Fruit fly (Drosophila melanogaster) Kc167 (cell line): ENCODE data around the gene CG7135.

Experiments used
- Myc ChIP-seq: fragments of >200 bp; optimal IDR thresholded peaks from 2 replicates; lab custom pipeline; 2017; ENCODE audit warnings: missing external identifiers
- Sin3A ChIP-seq: fragments of >200 bp; optimal IDR thresholded peaks from 2 replicates; lab custom pipeline; 2018; ENCODE audit warnings: missing external identifiers
- h ChIP-seq: fragments of >200 bp; optimal IDR thresholded peaks from 3 replicates; lab custom pipeline; 2018; ENCODE audit warnings: missing external identifiers
- insv ChIP-seq: fragments of >200 bp; optimal IDR thresholded peaks from 3 replicates; lab custom pipeline; 2018; ENCODE audit warnings: missing external identifiers
- psq ChIP-seq: fragments of >200 bp; optimal IDR thresholded peaks from 2 replicates; lab custom pipeline; 2017; ENCODE audit warnings: missing external identifiers
- ttk ChIP-seq: sonication (Bioruptor generic); optimal IDR thresholded peaks from 2 replicates; lab custom pipeline; 2017; ENCODE audit warnings: missing external identifiers

The CG7135 gene

DNA sequence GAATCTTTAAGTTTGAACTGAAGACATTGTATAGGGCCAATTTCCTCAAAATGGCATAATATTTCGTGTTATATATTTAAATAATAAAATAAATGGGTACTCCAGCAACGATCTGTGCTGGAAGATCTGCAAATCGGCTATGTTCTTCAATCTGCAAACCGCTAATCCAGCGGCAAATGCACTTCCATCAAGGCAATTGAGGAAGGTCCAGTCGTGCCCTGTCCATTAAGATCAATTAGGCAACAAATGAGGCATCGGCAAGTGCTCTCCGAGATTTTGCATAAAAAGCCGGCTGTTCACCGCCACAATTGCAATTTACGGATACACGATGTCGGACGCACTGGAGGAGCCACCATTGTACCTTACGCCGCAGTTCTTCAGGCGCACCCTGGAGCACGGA, at the start of gene CG7135:
Gene CG7135, plus strand, starts transcription at position 301 of the 400 bp plus-strand sequence.
- TF ChIP-seq psq (lab: Kevin White, UChicago), result no peak
- TF ChIP-seq ttk (lab: Kevin White, UChicago), result no peak
- TF ChIP-seq insv (lab: Kevin White, UChicago), result no peak
- no peak for TF ChIP-seq h (lab: Kevin White, UChicago)
- TF ChIP-seq Myc, result no peak
- no peak for TF ChIP-seq Sin3A

DNA sequence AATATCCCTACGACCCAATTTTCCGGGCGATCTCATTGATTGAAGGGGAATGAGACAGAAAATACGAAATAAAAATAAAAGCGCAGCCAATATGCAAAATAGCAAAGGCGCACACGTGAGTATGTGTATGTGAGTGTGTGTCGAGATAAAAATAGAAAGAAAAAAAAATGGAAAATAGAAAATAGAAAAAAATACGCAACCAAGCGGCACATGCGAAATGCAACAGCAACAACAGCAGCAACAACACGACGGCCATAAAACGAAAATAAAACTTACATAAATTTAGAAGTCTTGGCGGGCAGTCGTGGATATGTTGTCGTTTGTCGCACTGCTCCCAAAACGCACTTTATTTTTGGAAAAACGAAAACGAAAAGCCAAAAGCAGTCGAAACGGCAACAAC, 46.3 kb upstream of the CG7135 start:
- TF ChIP-seq ttk (lab: Kevin White, UChicago) (no peak), insv (lab: Kevin White, UChicago) (no peak), Sin3A (no peak), psq (lab: Kevin White, UChicago) (no peak), Myc (no peak), h (lab: Kevin White, UChicago) (no peak)

DNA sequence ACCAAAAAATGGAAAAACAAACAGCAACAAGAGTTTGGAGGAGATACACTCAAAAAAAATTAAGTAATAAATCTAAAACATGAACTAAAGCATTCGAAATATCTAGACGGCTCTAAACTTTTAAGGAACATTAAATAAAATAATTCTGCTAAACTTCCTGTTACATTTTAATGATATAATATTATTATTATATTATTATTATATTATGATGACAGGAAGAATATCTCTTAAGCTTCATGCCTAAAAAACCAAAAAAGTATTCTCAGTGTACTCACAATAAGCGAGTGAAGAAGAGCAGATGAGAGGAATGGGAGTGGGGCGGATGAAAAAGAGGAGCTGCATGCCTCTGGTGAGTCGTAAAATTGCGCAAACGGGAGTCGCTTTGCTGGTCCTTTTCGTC, 45.3 kb upstream of the CG7135 start:
- no peak for TF ChIP-seq insv (lab: Kevin White, UChicago)
- TF ChIP-seq h (lab: Kevin White, UChicago), result no peak
- TF ChIP-seq Myc, result no peak
- TF ChIP-seq ttk (lab: Kevin White, UChicago), result no peak
- TF ChIP-seq psq (lab: Kevin White, UChicago), result no peak
- no peak for TF ChIP-seq Sin3A

DNA sequence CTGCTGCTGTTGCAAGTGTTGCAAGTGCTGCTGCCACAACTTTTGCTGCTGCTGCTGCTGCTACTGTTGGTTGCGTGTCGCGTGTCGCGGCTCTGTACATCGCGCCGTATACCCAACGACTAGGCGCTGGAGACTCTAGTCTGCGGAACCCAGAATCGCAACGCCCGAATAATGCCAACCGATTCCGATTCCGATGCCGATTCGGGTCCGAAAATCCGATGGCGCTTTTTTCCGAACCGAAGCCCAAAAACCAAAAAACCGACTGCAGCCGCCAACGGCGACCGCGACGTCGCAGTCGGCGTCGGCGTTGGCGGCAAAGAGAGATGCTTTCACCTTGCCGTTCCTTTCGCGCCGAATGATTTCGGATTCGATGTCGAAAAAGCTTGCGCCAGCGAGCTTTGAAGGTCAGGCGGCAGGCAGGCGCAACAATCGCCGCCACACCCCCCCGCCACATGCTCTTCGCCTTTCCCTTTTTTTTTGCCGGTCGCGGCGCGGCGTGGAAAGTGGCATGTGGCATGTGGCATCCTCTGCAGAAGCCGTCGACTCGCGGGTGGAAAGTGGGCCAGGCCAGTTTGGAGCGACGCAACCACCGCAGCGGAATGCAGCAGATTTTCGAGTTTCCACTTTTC, 40.2 kb upstream of the CG7135 start, which contains the start of gene Sh:
Gene Sh, minus strand, starts transcription at position 104 of the 629 bp plus-strand sequence.
- TF ChIP-seq insv (lab: Kevin White, UChicago) (no peak), h (lab: Kevin White, UChicago) (no peak), psq (lab: Kevin White, UChicago) (no peak), ttk (lab: Kevin White, UChicago) (no peak), Sin3A (no peak), Myc (no peak)

DNA sequence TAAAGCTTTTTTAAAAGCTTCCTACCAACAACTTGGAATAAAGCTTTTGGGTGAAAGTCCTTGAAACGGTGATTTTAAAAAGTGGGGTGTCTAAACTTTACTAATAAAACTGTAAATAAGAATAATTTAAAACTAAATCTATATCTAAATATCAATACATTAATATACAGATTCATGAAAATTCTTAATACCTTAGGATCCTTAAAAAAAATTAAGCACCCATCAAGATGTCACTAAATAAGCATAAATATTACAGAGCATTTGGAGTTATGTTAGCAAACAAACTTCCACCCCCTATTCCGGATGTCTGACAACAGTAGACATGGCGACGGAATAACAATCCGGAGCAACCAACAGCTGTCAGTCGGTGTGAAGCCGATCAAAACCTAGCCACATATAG, 39.3 kb upstream of the CG7135 start, which contains the start of gene Dhc16F:
Gene Dhc16F, plus strand, starts transcription at position 301 of the 400 bp plus-strand sequence.
- TF ChIP-seq ttk (lab: Kevin White, UChicago) (no peak), Myc (no peak), Sin3A (no peak), insv (lab: Kevin White, UChicago) (no peak), h (lab: Kevin White, UChicago) (no peak), psq (lab: Kevin White, UChicago) (no peak)

DNA sequence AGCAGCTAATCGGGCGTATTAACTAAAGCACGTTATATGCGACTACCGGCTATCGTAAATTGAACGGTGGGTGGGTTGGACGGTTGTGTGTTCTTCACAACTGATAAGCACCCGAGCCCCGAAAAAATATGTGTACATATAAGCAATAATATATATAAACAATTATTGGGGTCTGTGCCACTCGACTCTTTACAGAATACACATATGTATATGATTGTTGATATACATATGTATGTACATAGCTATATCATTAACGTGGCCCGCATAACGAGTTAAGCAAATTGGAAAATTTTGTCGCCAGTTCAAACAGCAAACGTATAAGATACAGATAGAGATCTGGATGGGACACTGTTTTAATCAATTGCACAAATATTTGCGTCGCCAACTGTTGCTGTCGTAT, 20.8 kb upstream of the CG7135 start:
- TF ChIP-seq Myc (no peak), ttk (lab: Kevin White, UChicago) (no peak), h (lab: Kevin White, UChicago) (no peak), insv (lab: Kevin White, UChicago) (no peak), Sin3A (no peak), psq (lab: Kevin White, UChicago) (no peak)

DNA sequence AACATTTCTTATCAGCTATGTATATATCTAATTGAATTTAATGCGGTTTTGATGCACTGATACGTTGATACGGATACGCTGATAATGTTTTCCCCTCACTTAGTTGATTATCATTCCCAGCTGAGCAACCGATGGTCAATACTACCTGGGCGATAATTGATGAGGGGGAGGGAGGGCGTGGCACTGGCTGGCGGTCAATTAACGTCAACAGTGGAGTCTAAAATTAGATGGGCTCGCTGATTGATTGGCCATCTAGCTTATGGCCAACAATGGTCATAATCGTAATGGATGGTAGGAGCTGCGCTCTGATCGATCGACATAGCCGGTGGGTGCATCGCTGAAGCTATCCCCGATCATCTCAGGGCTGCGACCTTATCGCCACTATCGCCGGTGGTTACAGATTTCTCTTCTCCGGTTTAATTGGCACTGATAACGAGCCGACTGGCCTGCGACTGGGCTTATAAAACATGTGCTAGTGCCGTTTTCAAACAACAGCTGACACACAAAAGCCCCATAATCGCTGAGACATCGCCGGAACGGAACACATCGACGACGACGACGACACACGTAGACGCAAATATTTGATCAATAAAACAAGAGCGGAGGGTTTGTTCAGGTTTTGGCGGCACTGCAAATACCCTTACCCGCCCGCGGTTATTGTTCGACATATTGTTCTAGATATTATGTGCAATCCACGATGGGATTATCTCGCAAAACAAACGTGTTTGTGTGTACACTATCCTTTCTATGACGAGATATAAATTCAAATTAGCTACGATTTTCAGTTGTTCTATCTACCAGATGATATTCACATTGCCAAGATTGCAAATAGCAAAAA, 19.7 kb upstream of the CG7135 start:
- TF ChIP-seq insv (lab: Kevin White, UChicago) (no peak), h (lab: Kevin White, UChicago) (no peak), ttk (lab: Kevin White, UChicago) (no peak), psq (lab: Kevin White, UChicago) (no peak), Myc (no peak)

DNA sequence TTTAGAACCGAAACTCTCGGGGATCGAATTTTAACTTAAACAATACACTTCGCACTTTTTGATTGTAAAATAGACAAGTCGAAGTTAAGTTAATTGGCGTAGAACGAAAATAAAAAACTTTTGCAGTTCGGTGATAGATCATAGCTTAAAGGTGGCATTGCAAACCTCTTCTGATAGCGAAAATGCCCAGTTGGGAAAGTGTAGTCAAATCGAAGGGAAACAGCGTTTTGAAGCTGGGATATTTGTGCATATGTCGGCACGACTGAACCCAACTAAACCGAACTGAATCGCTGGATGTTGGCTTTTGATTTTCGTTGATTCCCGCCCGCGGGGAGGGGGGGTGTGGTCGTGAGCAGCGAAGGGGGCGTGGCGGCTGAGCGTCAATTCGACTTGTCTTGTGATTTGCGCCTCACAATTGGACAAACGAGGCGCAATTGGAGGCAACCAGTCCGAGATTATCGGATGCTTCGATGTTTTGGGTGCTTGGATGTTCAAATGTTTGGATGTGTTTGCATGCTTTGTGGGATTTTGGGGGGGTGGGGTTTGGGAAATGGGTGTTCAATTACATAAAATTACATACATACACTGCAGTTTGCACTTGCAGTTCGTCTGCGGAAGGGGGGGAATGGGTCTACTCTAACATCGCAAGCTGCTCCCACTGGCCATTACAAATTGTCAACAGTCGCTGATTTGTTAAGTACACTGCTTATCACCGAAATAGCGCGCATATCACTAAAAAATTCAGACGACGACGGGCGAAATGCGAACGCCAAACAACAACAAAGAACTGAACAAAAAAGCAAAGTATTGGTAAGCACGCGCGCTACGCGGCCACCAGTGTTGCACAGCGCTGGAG, 18.6 kb upstream of the CG7135 start:
- no peak for TF ChIP-seq Sin3A
- TF ChIP-seq Myc, result no peak
- no peak for TF ChIP-seq ttk (lab: Kevin White, UChicago)
- TF ChIP-seq psq (lab: Kevin White, UChicago), result no peak
- no peak for TF ChIP-seq insv (lab: Kevin White, UChicago)
- TF ChIP-seq h (lab: Kevin White, UChicago), result no peak

DNA sequence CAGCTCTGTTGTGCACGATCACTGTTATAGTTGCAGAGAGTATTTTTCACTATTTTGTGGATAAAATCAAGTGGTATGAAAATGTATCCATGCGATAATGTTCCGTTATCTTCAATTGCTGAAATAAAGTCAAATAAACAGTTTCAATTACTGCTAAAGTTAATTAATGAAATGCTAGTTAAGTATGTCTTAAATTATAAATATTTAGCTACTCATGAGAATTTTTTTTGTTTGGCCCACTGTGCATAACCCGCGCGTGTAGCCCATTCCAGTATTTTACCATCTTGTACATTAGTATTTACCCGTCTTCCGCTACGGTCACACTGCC, 18.0 kb upstream of the CG7135 start, which contains the start of gene Ada3:
Gene Ada3, plus strand, starts transcription at position 292 of the 328 bp plus-strand sequence.
- TF ChIP-seq insv (lab: Kevin White, UChicago) (no peak), h (lab: Kevin White, UChicago) (no peak)

DNA sequence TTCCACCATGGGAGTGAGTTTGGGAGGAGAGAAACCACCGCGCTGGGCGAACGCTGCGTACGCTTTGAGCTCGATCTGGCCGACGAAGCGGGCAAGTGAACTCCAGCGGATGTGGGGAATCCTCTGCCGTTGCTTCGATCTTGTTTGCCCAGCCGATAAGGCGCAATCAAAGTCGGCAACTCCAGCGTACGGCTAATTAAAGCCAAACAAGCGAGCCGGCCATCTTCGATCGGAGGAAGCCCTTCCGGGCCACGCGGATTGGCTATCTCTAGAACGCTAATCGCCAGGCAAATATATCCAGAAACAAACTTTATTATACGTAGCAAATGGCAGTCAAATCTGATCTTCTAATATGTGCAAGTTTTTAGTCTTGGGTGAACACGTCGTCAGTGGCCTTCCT, 15.0 kb upstream of the CG7135 start, which contains the start of gene CG7536:
Gene CG7536, minus strand, starts transcription at position 101 of the 400 bp plus-strand sequence.
- no peak for TF ChIP-seq insv (lab: Kevin White, UChicago)
- no peak for TF ChIP-seq Sin3A
- no peak for TF ChIP-seq Myc

DNA sequence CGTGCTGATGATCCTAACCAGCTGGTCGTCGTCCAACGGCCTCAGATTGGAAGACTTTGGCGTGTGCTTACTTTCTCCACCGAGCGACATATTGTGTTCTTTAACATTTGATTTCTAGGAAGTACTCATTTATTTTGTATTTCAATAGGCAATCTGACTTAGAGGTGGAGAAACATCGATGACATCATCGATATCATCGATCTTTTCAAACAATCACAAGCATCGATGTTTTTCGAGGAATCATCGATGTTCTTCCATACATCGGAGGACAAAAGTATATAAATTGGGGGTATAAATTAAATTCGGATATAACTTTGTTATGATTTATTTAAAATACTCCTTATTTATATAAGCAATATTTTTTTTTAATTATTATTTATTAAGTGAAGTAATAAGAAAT, 13.1 kb upstream of the CG7135 start, which contains the start of gene Swt1:
Gene Swt1, minus strand, starts transcription at position 177 of the 400 bp plus-strand sequence.
- TF ChIP-seq psq (lab: Kevin White, UChicago), result no peak
- no peak for TF ChIP-seq Myc
- TF ChIP-seq Sin3A, result no peak
- TF ChIP-seq h (lab: Kevin White, UChicago), result no peak
- no peak for TF ChIP-seq ttk (lab: Kevin White, UChicago)
- TF ChIP-seq insv (lab: Kevin White, UChicago), result no peak
